Worm (Caenorhabditis elegans) whole organism, L2 larva: ENCODE data around the gene gst-4.

Source experiments
- ZK546.5 ChIP-seq: sonication (generic microtip); optimal IDR thresholded peaks from 2 replicates; lab custom pipeline; 2017; ENCODE audit warnings: missing biosample characterization, missing genetic modification characterization
- ama-1 ChIP-seq: fragments of 150-350 bp; optimal IDR thresholded peaks from 2 replicates; lab custom pipeline; 2018; ENCODE audit warnings: inconsistent platforms
- blmp-1 ChIP-seq: sonication (generic microtip); optimal IDR thresholded peaks from 2 replicates; lab custom pipeline; 2017; ENCODE audit warnings: missing genetic modification characterization, mild to moderate bottlenecking, missing compliant biosample characterization, antibody characterized with exemption, moderate library complexity; ENCODE audit not compliant: insufficient read depth
- elt-1 ChIP-seq: fragments of 150-350 bp; optimal IDR thresholded peaks from 2 replicates; lab custom pipeline; 2014; ENCODE audit warnings: missing biosample characterization, missing genetic modification characterization
- lin-11 ChIP-seq: fragments of 150-350 bp; sonication (generic microtip); optimal IDR thresholded peaks from 2 replicates; lab custom pipeline; 2014; ENCODE audit warnings: missing biosample characterization, missing genetic modification characterization, inconsistent platforms, mixed read lengths
- lin-39 ChIP-seq: fragments of 150-350 bp; optimal IDR thresholded peaks from 2 replicates; lab custom pipeline; 2014; ENCODE audit warnings: missing biosample characterization, missing genetic modification reagents, missing genetic modification characterization
- mbf-1 ChIP-seq: sonication (generic microtip); optimal IDR thresholded peaks from 2 replicates; lab custom pipeline; 2017; ENCODE audit warnings: missing biosample characterization, missing genetic modification characterization
- mdl-1 ChIP-seq, 2 experiments: fragments of 150-350 bp in 1 of 2; sonication (generic microtip) in 1 of 2; optimal IDR thresholded peaks; 2 replicates each; lab custom pipeline; 2017; ENCODE audit warnings: missing biosample characterization in 2 of 2, missing genetic modification characterization in 2 of 2
- nhr-11 ChIP-seq: fragments of 150-350 bp; optimal IDR thresholded peaks from 2 replicates; lab custom pipeline; 2014; ENCODE audit warnings: missing biosample characterization, missing genetic modification characterization
- nhr-23 ChIP-seq: fragments of 150-350 bp; optimal IDR thresholded peaks from 2 replicates; lab custom pipeline; 2014; ENCODE audit warnings: missing biosample characterization, missing genetic modification reagents, missing genetic modification characterization
- nhr-237 ChIP-seq: fragments of 150-350 bp; optimal IDR thresholded peaks from 2 replicates; lab custom pipeline; 2014; ENCODE audit warnings: missing biosample characterization, missing genetic modification characterization
- nhr-6 ChIP-seq: fragments of 150-350 bp; optimal IDR thresholded peaks from 2 replicates; lab custom pipeline; 2014; ENCODE audit warnings: missing biosample characterization, missing genetic modification characterization
- zag-1 ChIP-seq: fragments of 150-350 bp; optimal IDR thresholded peaks from 2 replicates; lab custom pipeline; 2014; ENCODE audit warnings: missing biosample characterization, missing genetic modification characterization
- ztf-4 ChIP-seq: fragments of 150-350 bp; optimal IDR thresholded peaks from 2 replicates; lab custom pipeline; 2014; ENCODE audit warnings: missing biosample characterization, missing genetic modification characterization

- TF ChIP-seq ZK546.5 (tag; lab: Kevin White, UChicago) (no peak), ama-1 (lab: Kevin White, UChicago) (no peak), nhr-237 (tag; lab: Kevin White, UChicago) (no peak), nhr-11 (no peak), blmp-1 (no peak), mbf-1 (tag; lab: Kevin White, UChicago) (no peak), zag-1 (tag; lab: Kevin White, UChicago) (no peak), nhr-23 (no peak), mdl-1 (tag; optimal IDR thresholded peaks at IDR 0.05; lab: Kevin White, UChicago) (no peak), lin-39 (tag; lab: Kevin White, UChicago) (no peak), lin-11 (tag; lab: Kevin White, UChicago) (peak; percentile 6), nhr-6 (no peak), ztf-4 (no peak), elt-1 (tag; lab: Kevin White, UChicago) (no peak)
These were observed 34.3 kb downstream of the gst-4 start, which contains the start of gene rack-1 for ce11 chrIV:10176252-10176730.
